Worm (Caenorhabditis elegans) whole organism, midembryonic: ENCODE data around the gene zzz-1.
"Not testable (repeated sequence)": the region's sequence is repeated elsewhere in the genome, so short reads cannot be mapped to it uniquely, and the experiment has no call there.

Experiments
- cog-1 ChIP-seq: sonication (generic microtip); optimal IDR thresholded peaks from 2 replicates; lab custom pipeline; 2016; ENCODE audit warnings: missing genetic modification characterization, missing compliant biosample characterization
- flt-1 ChIP-seq: fragments of 200-800 bp; sonication (Bioruptor generic); IDR thresholded peaks from 2 replicates; pipeline ENCODE4 v1.3.6; 2022; ENCODE audit warnings: missing genetic modification characterization, missing compliant biosample characterization
- klf-2 ChIP-seq: fragments of 200-800 bp; sonication (Bioruptor generic); conservative IDR thresholded peaks from 2 replicates; pipeline ENCODE4 v1.3.6; 2022; ENCODE audit warnings: missing genetic modification reagents, missing genetic modification characterization, missing compliant biosample characterization
- ref-1 ChIP-seq: fragments of 200-800 bp; sonication (Bioruptor generic); conservative IDR thresholded peaks from 2 replicates; pipeline ENCODE4 v1.3.6; 2022; ENCODE audit warnings: missing genetic modification reagents, missing genetic modification characterization, missing compliant biosample characterization
- ztf-23 ChIP-seq: fragments of 200-800 bp; sonication (Bioruptor generic); IDR thresholded peaks from 2 replicates; pipeline ENCODE4 v1.3.6; 2022; ENCODE audit warnings: missing genetic modification reagents, missing genetic modification characterization, missing compliant biosample characterization

ce11 chrV:10866340-10866739, 42.6 kb downstream of the zzz-1 start:
- not testable (repeated sequence) for TF ChIP-seq klf-2 (GFP tag; lab: Robert Waterston, UW); ztf-23 (GFP tag; lab: Robert Waterston, UW); cog-1 (tag; lab: Kevin White, UChicago); ref-1 (GFP tag; lab: Robert Waterston, UW)
- peak; percentile 23; the same call in 1 of the 2 replicates for TF ChIP-seq flt-1 (GFP tag; lab: Robert Waterston, UW)
